Worm (Caenorhabditis elegans): ENCODE measurements around the gene ubxn-4.

ubxn-4 gene

DNA sequence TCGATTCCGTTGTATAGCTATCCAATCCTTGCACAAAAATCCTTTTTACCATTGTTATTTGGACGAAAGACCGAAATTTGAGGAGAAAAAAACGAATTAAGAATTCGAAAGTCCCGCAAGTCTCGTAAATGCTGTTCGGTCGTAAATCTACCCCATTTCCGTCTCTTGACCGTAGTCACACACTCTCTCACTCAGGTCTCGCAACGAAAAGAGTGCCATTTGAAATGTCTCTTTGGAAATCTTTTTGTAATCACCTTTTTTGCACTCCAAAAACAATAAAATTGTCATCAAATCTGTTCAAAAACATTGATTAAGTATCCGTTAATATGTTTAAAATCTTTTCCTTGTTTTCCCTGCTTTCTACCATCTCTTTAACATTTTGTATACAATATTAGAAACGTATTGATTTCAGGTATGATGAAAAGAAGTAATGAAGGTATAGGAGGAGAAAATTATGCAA is 47.1 kb downstream of the ubxn-4 start, which contains the start of the genes R05D3.8 and rfp-1 (continued):
- TF ChIP-seq nhr-77 (tag; optimal IDR thresholded peaks at IDR 0.05) (peak; percentile 90), ces-1 (GFP tag; optimal IDR thresholded peaks at IDR 0.05) (no peak), ceh-8 (GFP tag; optimal IDR thresholded peaks at IDR 0.05) (no peak), mep-1 (tag; optimal IDR thresholded peaks at IDR 0.05) (peak; percentile 91), ceh-88 (GFP tag; IDR thresholded peaks at IDR 0.05) (0 out of 2 replicates have a peak, but pooled peaks have one; percentile 36), mab-9 (GFP tag; IDR thresholded peaks at IDR 0.05) (0 out of 2 replicates have a peak, but pooled peaks have one; percentile 7), ceh-90 (tag; optimal IDR thresholded peaks at IDR 0.05) (no peak), nhr-84 (tag; optimal IDR thresholded peaks at IDR 0.05) (no peak), tbx-2 (tag; optimal IDR thresholded peaks at IDR 0.05) (peak; percentile 76), lin-13 (GFP tag; optimal IDR thresholded peaks at IDR 0.05) (peak; percentile 73), lsy-2 (tag; optimal IDR thresholded peaks at IDR 0.05) (peak; percentile 98 to 99), nhr-11 (tag; optimal IDR thresholded peaks at IDR 0.05) (no peak), unc-30 (tag; optimal IDR thresholded peaks at IDR 0.05) (no peak), ceh-82 (tag; optimal IDR thresholded peaks at IDR 0.05) (peak; percentile 58 to 88 (median 61)), fkh-4 (tag; optimal IDR thresholded peaks at IDR 0.05; ENCODE audit: borderline replicate concordance) (no peak), nhr-19 (GFP tag; conservative IDR thresholded peaks at IDR 0.05) (peak; percentile 68), fos-1 (tag; optimal IDR thresholded peaks at IDR 0.05) (peak; percentile 82), aly-2 (tag; optimal IDR thresholded peaks at IDR 0.05) (peak; percentile 56), aha-1 (tag; optimal IDR thresholded peaks at IDR 0.05) (no peak), mef-2 (tag; optimal IDR thresholded peaks at IDR 0.05) (no peak), nhr-28 (tag; optimal IDR thresholded peaks at IDR 0.05) (no peak), xbp-1 (tag; optimal IDR thresholded peaks at IDR 0.05) (peak; percentile 73), lin-35 (GFP tag; optimal IDR thresholded peaks at IDR 0.05) (peak; percentile 87 to 91), lin-39 (tag; optimal IDR thresholded peaks at IDR 0.05) (peak; percentile 44), unc-98 (GFP tag; IDR thresholded peaks at IDR 0.05) (no peak), Y116A8C.19 (tag; optimal IDR thresholded peaks at IDR 0.05; ENCODE audit: borderline replicate concordance) (no peak), skn-1 (tag; optimal IDR thresholded peaks at IDR 0.05) (peak; percentile 59), efl-1 (optimal IDR thresholded peaks at IDR 0.05) (peak; percentile 89 to 92), efl-1 (GFP tag; optimal IDR thresholded peaks at IDR 0.05 in 1 of 2) (peak; percentile 80 to 97), zag-1 (tag; optimal IDR thresholded peaks at IDR 0.05) (no peak), ceh-63 (GFP tag; optimal IDR thresholded peaks at IDR 0.05) (no peak), swsn-7 (tag; optimal IDR thresholded peaks at IDR 0.05) (peak; percentile 71), zip-4 (GFP tag; optimal IDR thresholded peaks at IDR 0.05) (no peak), nhr-90 (tag; optimal IDR thresholded peaks at IDR 0.05; ENCODE audit: poor library complexity) (peak; percentile 63), egl-27 (tag; optimal IDR thresholded peaks at IDR 0.05) (no peak), lir-3 (tag; optimal IDR thresholded peaks at IDR 0.05; ENCODE audit: poor library complexity) (peak; percentile 42), fkh-10 (GFP tag; optimal IDR thresholded peaks at IDR 0.05) (peak; percentile 58), irx-1 (tag; optimal IDR thresholded peaks at IDR 0.05) (peak; percentile 28), C34B4.2 (tag; optimal IDR thresholded peaks at IDR 0.05) (no peak), unc-86 (tag; optimal IDR thresholded peaks at IDR 0.05) (peak; percentile 63), nhr-76 (tag; optimal IDR thresholded peaks at IDR 0.05) (no peak), F16B12.6 (tag; optimal IDR thresholded peaks at IDR 0.05) (peak; percentile 53), elt-3 (tag; optimal IDR thresholded peaks at IDR 0.05) (peak in 3 of 6 experiments; percentile 4 to 74 (median 20)), nhr-47 (tag; optimal IDR thresholded peaks at IDR 0.05) (peak; percentile 80), sup-37 (GFP tag; optimal IDR thresholded peaks at IDR 0.05) (no peak), rnt-1 (tag; optimal IDR thresholded peaks at IDR 0.05) (peak; percentile 79), nhr-20 (tag; optimal IDR thresholded peaks at IDR 0.05) (peak; percentile 79), nhr-237 (tag; optimal IDR thresholded peaks at IDR 0.05) (peak; percentile 36), C16A3.4 (tag; optimal IDR thresholded peaks at IDR 0.05) (peak; percentile 91), nhr-85 (tag) (peak; percentile 88), lin-15B (tag; optimal IDR thresholded peaks at IDR 0.05) (peak; percentile 92), lin-14 (GFP tag; optimal IDR thresholded peaks at IDR 0.05) (peak; percentile 85), dsc-1 (tag; optimal IDR thresholded peaks at IDR 0.05) (peak; percentile 52)
